Worm (Caenorhabditis elegans): ENCODE measurements around the gene npr-25.

- TF ChIP-seq B0336.3 (GFP tag; IDR thresholded peaks at IDR 0.05): no peak
- TF ChIP-seq nfya-1 (tag; optimal IDR thresholded peaks at IDR 0.05; ENCODE audit: borderline replicate concordance, insufficient read depth): no peak
- no peak for TF ChIP-seq hrde-1 (tag; optimal IDR thresholded peaks at IDR 0.05; ENCODE audit: borderline replicate concordance)
- no peak for TF ChIP-seq snpc-4 (GFP tag; optimal IDR thresholded peaks at IDR 0.05)
- no peak for TF ChIP-seq snpc-4 (tag; optimal IDR thresholded peaks at IDR 0.05)
- TF ChIP-seq T07F8.4 (tag; optimal IDR thresholded peaks at IDR 0.05): no peak
- TF ChIP-seq ceh-58 (GFP tag; IDR thresholded peaks at IDR 0.05): no peak
- no peak for TF ChIP-seq unc-62 (GFP tag; optimal IDR thresholded peaks at IDR 0.05)
- no peak for TF ChIP-seq ceh-40 (GFP tag; IDR thresholded peaks at IDR 0.05)
- no peak for TF ChIP-seq ama-1 (optimal IDR thresholded peaks at IDR 0.05)
- TF ChIP-seq ama-1 (GFP tag; optimal IDR thresholded peaks at IDR 0.05): no peak
- TF ChIP-seq madf-10 (tag; optimal IDR thresholded peaks at IDR 0.05): no peak
- no peak for TF ChIP-seq F49E8.2 (tag; optimal IDR thresholded peaks at IDR 0.05; ENCODE audit: insufficient read depth)
- TF ChIP-seq xnd-1 (tag; optimal IDR thresholded peaks at IDR 0.05): no peak
- TF ChIP-seq D2030.7 (GFP tag; IDR thresholded peaks at IDR 0.05): no peak
Observed at ce11 chrV:11321719-11322118, 31.1 kb downstream of the npr-25 start, which contains the start of gene F47G9.4.

Data from whole organism, young adult.